Fruit fly (Drosophila melanogaster) whole organism, pupa: Measurements from ENCODE around the gene AstC.
A peak's percentile ranks its signal among the peaks of the same experiment; 100 is the strongest.

ENCODE experiments used
- CG10348 ChIP-seq: fragments of 200-800 bp; sonication (Bioruptor generic); IDR thresholded peaks from 2 replicates; pipeline ENCODE4 v1.3.6; 2022; ENCODE audit warnings: missing biosample characterization, missing genetic modification characterization
- CG12605 ChIP-seq: fragments of 200-800 bp; sonication (Bioruptor generic); IDR thresholded peaks from 2 replicates; pipeline ENCODE4 v1.3.6; 2022; ENCODE audit warnings: missing biosample characterization, missing genetic modification characterization
- CG13204 ChIP-seq: fragments of 200-800 bp; sonication (Bioruptor generic); optimal IDR thresholded peaks from 2 replicates; lab custom pipeline; 2018; ENCODE audit warnings: missing biosample characterization, mild to moderate bottlenecking, missing genetic modification characterization, moderate library complexity
- CG14655 ChIP-seq: fragments of 200-800 bp; sonication (Bioruptor generic); optimal IDR thresholded peaks from 3 replicates; lab custom pipeline; 2017; ENCODE audit warnings: mild to moderate bottlenecking, missing biosample characterization, missing genetic modification reagents, missing genetic modification characterization
- CG15710 ChIP-seq: fragments of 200-800 bp; sonication (Bioruptor generic); optimal IDR thresholded peaks from 2 replicates; lab custom pipeline; 2018; ENCODE audit warnings: missing biosample characterization, mild to moderate bottlenecking, missing genetic modification characterization, moderate library complexity
- CG17806 ChIP-seq: fragments of 200-800 bp; sonication (Bioruptor generic); optimal IDR thresholded peaks from 2 replicates; lab custom pipeline; 2018; ENCODE audit warnings: missing biosample characterization, mild to moderate bottlenecking, missing genetic modification characterization, moderate library complexity
- CG32121 ChIP-seq: fragments of 200-800 bp; sonication (Bioruptor generic); IDR thresholded peaks from 2 replicates; pipeline ENCODE4 v1.3.6; 2022; ENCODE audit warnings: missing biosample characterization, missing genetic modification characterization
- CG34367 ChIP-seq: fragments of 200-800 bp; sonication (Bioruptor generic); optimal IDR thresholded peaks from 2 replicates; lab custom pipeline; 2018; ENCODE audit warnings: missing biosample characterization, mild to moderate bottlenecking, missing genetic modification characterization
- CG4496 ChIP-seq: fragments of 200-800 bp; sonication (Bioruptor generic); IDR thresholded peaks from 3 replicates; pipeline ENCODE4 v1.3.6; 2022; ENCODE audit warnings: missing biosample characterization, missing genetic modification characterization
- CG8159 ChIP-seq: fragments of 200-800 bp; sonication (Bioruptor generic); optimal IDR thresholded peaks from 3 replicates; lab custom pipeline; 2018; ENCODE audit warnings: missing biosample characterization, mild to moderate bottlenecking, missing genetic modification characterization, moderate library complexity
- CG8301 ChIP-seq: fragments of 200-800 bp; sonication (Bioruptor generic); optimal IDR thresholded peaks from 2 replicates; lab custom pipeline; 2018; ENCODE audit warnings: missing biosample characterization, mild to moderate bottlenecking, missing genetic modification characterization
- CG9948 ChIP-seq: fragments of 200-800 bp; sonication (Bioruptor generic); optimal IDR thresholded peaks from 2 replicates; lab custom pipeline; 2018; ENCODE audit warnings: missing biosample characterization, mild to moderate bottlenecking, missing genetic modification characterization, moderate library complexity
- D1 ChIP-seq: fragments of 200-800 bp; sonication (Bioruptor generic); optimal IDR thresholded peaks from 2 replicates; lab custom pipeline; 2018; ENCODE audit warnings: missing biosample characterization, mild to moderate bottlenecking, missing genetic modification characterization, moderate library complexity
- EcR ChIP-seq: fragments of 200-800 bp; sonication (Bioruptor generic); optimal IDR thresholded peaks from 3 replicates; lab custom pipeline; 2019; ENCODE audit warnings: missing biosample characterization, missing genetic modification characterization, mild to moderate bottlenecking, moderate library complexity, missing genetic modification reagents
- Ets98B ChIP-seq: fragments of 200-800 bp; sonication (Bioruptor generic); IDR thresholded peaks from 2 replicates; pipeline ENCODE4 v1.3.6; 2022; ENCODE audit warnings: missing biosample characterization, missing genetic modification characterization
- Pif1A ChIP-seq: fragments of 200-800 bp; sonication (Bioruptor generic); optimal IDR thresholded peaks from 3 replicates; lab custom pipeline; 2016; ENCODE audit warnings: missing biosample characterization, missing genetic modification characterization
- Pif1B ChIP-seq: fragments of 200-800 bp; sonication (Bioruptor generic); optimal IDR thresholded peaks from 3 replicates; lab custom pipeline; 2016; ENCODE audit warnings: missing biosample characterization, missing genetic modification characterization
- Snoo ChIP-seq: fragments of 200-800 bp; sonication (Bioruptor generic); optimal IDR thresholded peaks from 3 replicates; lab custom pipeline; 2017; ENCODE audit warnings: missing biosample characterization, mild to moderate bottlenecking, missing genetic modification characterization, inconsistent platforms
- fd96Ca ChIP-seq: fragments of 200-800 bp; sonication (Bioruptor generic); IDR thresholded peaks from 3 replicates; pipeline ENCODE4 v1.3.6; 2022; ENCODE audit warnings: missing biosample characterization, missing genetic modification characterization
- gl ChIP-seq: fragments of 200-800 bp; sonication (Bioruptor generic); optimal IDR thresholded peaks from 2 replicates; lab custom pipeline; 2018; ENCODE audit warnings: missing biosample characterization, mild to moderate bottlenecking, missing genetic modification characterization
- rn ChIP-seq: fragments of 200-800 bp; sonication (Bioruptor generic); IDR thresholded peaks from 2 replicates; pipeline ENCODE4 v1.3.6; 2022; ENCODE audit warnings: missing biosample characterization, missing genetic modification characterization

AstC gene

DNA sequence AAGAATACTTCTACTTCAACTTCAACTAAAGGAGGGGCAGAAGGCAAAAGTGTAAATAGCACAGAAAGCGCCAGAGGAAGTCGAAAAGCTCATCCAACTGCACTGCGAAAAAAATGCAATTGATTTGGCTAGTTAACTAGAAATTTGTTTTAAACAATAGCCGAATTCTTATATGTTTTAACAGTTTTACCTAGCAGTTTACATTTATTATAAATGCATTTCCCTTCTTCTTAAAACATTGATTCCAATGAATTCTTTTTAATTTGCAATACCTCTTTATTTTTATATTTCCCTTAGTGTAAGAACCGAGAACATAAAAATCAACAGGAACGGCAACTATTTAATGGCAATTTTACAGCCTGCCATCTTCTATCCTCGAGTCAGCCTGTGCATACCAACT lies 32.9 kb downstream of the AstC start:
- no peak for TF ChIP-seq CG10348
- TF ChIP-seq CG34367 (tag; lab: Kevin White, UChicago), result no peak
- peak; percentile 18 for TF ChIP-seq gl (tag; lab: Kevin White, UChicago)
- peak; percentile 14 for TF ChIP-seq Pif1A (GFP tag; lab: Kevin White, UChicago)
- no peak for TF ChIP-seq Snoo (tag; lab: Kevin White, UChicago)
- TF ChIP-seq CG8301 (tag; lab: Kevin White, UChicago), result peak; percentile 51
- TF ChIP-seq D1, result no peak
- TF ChIP-seq EcR (GFP tag; lab: Kevin White, UChicago), result no peak
- TF ChIP-seq CG15710 (tag; lab: Kevin White, UChicago), result no peak
- no peak for TF ChIP-seq fd96Ca (GFP tag; lab: Robert Waterston, UW)
- no peak for TF ChIP-seq CG4496 (GFP tag; lab: Robert Waterston, UW)
- peak; percentile 70 for TF ChIP-seq CG14655 (GFP tag; lab: Kevin White, UChicago)
- TF ChIP-seq Pif1B (GFP tag; lab: Kevin White, UChicago), result peak; percentile 8
- TF ChIP-seq CG13204 (GFP tag; lab: Kevin White, UChicago), result no peak
- no peak for TF ChIP-seq CG12605 (GFP tag; lab: Robert Waterston, UW)
- TF ChIP-seq CG17806, result peak; percentile 66
- TF ChIP-seq CG8159, result peak; percentile 67
- TF ChIP-seq Ets98B (GFP tag; lab: Robert Waterston, UW), result no peak
- no peak for TF ChIP-seq CG32121
- TF ChIP-seq CG9948, result peak; percentile 52
- TF ChIP-seq rn (GFP tag; lab: Robert Waterston, UW), result no peak

DNA sequence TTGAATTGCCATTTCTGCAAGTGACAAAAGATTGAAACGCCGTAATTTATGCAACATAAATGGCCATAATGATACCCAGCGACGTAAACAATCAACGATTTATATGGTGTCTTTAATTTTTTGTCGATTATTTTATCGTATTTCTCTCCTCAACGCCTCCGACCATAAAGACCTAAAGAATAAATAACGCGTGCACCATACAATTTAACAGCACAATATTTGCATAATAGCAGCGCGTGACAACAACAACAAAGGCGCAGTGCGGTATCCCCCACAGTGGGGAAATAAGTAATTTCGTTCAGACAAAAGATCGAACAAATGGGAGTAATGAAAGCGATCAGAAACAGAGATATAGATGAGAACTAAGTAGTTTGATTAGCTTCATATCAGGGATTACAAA lies 35.1 kb downstream of the AstC start:
- no peak for TF ChIP-seq Snoo (tag; lab: Kevin White, UChicago)
- no peak for TF ChIP-seq CG34367 (tag; lab: Kevin White, UChicago)
- no peak for TF ChIP-seq Ets98B (GFP tag; lab: Robert Waterston, UW)
- no peak for TF ChIP-seq CG4496 (GFP tag; lab: Robert Waterston, UW)
- no peak for TF ChIP-seq CG8301 (tag; lab: Kevin White, UChicago)
- no peak for TF ChIP-seq CG32121
- TF ChIP-seq CG10348, result no peak
- TF ChIP-seq CG9948, result no peak
- no peak for TF ChIP-seq fd96Ca (GFP tag; lab: Robert Waterston, UW)
- TF ChIP-seq gl (tag; lab: Kevin White, UChicago), result no peak
- no peak for TF ChIP-seq CG17806
- no peak for TF ChIP-seq EcR (GFP tag; lab: Kevin White, UChicago)
- TF ChIP-seq Pif1A (GFP tag; lab: Kevin White, UChicago), result no peak
- no peak for TF ChIP-seq CG12605 (GFP tag; lab: Robert Waterston, UW)
- no peak for TF ChIP-seq CG14655 (GFP tag; lab: Kevin White, UChicago)
- no peak for TF ChIP-seq CG13204 (GFP tag; lab: Kevin White, UChicago)
- no peak for TF ChIP-seq Pif1B (GFP tag; lab: Kevin White, UChicago)
- no peak for TF ChIP-seq CG8159

DNA sequence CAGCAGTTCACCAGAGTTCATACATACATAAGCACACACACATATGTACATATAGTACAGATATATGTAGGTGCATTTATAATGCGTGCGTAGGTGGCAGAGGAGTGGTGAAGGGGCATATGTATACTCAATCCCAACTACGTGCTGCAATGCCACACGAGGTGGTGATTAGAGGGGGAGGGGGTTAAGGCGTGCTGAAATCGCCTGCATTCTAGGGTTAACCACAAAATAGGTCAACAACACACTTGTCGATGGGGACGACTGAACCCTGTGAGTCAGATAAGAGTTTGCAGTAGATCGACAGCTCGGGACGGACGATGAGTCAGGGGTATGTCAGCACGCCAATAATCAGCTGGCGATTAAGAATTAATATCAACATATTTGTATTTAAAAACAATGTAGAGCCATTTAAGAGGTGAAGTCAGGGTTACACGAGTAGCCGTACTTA lies 35.7 kb downstream of the AstC start:
- peak; percentile 11; the same call in 1 of the 3 replicates for TF ChIP-seq fd96Ca (GFP tag; lab: Robert Waterston, UW)
- TF ChIP-seq EcR (GFP tag; lab: Kevin White, UChicago), result peak; percentile 98
- TF ChIP-seq Pif1A (GFP tag; lab: Kevin White, UChicago), result no peak
- no peak for TF ChIP-seq CG8159

DNA sequence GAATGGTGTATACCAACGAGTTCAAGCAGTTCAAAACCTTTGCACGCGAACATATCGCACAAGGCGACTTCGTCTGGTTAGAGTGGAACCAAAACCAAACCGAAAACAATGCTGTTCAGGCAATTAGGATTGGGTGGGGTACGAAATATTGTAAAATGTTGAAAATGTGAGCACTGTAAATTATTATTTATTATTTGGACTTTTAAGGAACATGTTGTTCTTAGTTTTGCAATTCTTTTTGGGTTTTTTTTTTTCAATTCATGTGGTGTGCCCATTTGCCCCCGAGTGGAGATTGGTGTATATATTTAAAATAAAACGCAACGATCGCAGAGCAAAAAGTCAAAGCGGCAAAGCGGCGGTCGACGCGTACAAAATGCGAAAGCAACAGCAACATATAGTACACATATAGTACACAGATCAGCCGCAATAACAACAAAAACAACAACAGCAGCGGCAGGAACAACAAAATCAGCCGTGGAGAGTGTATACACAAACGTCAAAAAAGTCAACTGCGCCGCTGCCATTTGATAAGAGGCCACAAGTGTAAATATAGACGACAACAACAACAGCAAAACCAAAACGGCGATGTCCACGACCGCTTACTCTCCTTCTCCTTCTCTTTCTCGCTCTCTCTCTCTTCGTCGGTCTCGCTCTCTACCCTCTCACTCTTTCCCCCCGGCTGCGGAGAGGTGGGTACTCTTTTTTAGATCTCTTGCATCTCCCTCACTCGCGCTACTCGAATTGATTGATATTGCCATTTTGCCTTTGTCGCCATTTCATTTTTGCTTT lies 36.3 kb downstream of the AstC start:
- TF ChIP-seq CG17806, result no peak
- peak; percentile 58 for TF ChIP-seq gl (tag; lab: Kevin White, UChicago)
- TF ChIP-seq CG32121, result peak; percentile 48; the same call in 1 of the 2 replicates
- TF ChIP-seq CG34367 (tag; lab: Kevin White, UChicago), result peak; percentile 11
- TF ChIP-seq Pif1A (GFP tag; lab: Kevin White, UChicago), result peak; percentile 41
- TF ChIP-seq Pif1B (GFP tag; lab: Kevin White, UChicago), result peak; percentile 12
- TF ChIP-seq CG14655 (GFP tag; lab: Kevin White, UChicago), result peak; percentile 61
- no peak for TF ChIP-seq D1
- TF ChIP-seq Ets98B (GFP tag; lab: Robert Waterston, UW), result peak; percentile 52
- TF ChIP-seq CG9948, result peak; percentile 29
- TF ChIP-seq CG8159, result peak; percentile 68
- TF ChIP-seq CG13204 (GFP tag; lab: Kevin White, UChicago), result peak; percentile 83
- TF ChIP-seq Snoo (tag; lab: Kevin White, UChicago), result peak; percentile 52
- TF ChIP-seq CG12605 (GFP tag; lab: Robert Waterston, UW), result peak; percentile 37
- TF ChIP-seq CG4496 (GFP tag; lab: Robert Waterston, UW), result peak; percentile 49; the same call in 1 of the 3 replicates
- TF ChIP-seq CG8301 (tag; lab: Kevin White, UChicago), result no peak
- TF ChIP-seq CG10348, result 0 out of 2 replicates have a peak, but pooled peaks have one; percentile 16
- no peak for TF ChIP-seq rn (GFP tag; lab: Robert Waterston, UW)
- no peak for TF ChIP-seq EcR (GFP tag; lab: Kevin White, UChicago)
- peak; percentile 52; the same call in 2 of the 3 replicates for TF ChIP-seq fd96Ca (GFP tag; lab: Robert Waterston, UW)
- peak; percentile 31 for TF ChIP-seq CG15710 (tag; lab: Kevin White, UChicago)

DNA sequence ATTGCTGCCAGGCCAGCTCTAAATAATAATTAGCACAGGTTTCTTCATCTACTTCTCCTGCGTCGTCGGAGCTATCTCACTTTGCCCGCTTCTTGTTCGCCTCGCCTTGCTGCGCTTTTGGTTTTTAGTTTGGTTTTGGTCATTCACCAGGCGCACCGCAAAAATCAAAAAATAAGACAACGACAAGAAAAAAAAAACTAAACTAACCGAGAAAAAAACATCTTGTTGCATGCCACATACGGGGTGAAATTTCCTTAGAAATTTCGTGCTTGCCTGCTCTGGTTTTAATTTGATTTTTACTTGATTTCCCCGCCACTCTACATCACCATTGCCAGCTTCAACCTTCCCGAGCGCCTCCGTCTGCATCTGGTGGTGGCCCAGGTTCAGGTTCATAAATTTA lies 39.4 kb downstream of the AstC start:
- peak; percentile 29; the same call in 1 of the 2 replicates for TF ChIP-seq CG12605 (GFP tag; lab: Robert Waterston, UW)
- no peak for TF ChIP-seq CG34367 (tag; lab: Kevin White, UChicago)
- TF ChIP-seq, all 21 proteins: peak for 1
